Worm (Caenorhabditis elegans) whole organism, L1 larva: ENCODE data around the gene B0334.5.

Experiments used
- C04F5.9 ChIP-seq: sonication (generic microtip); optimal IDR thresholded peaks from 2 replicates; lab custom pipeline; 2016; ENCODE audit warnings: missing genetic modification characterization, missing compliant biosample characterization
- C16A3.4 ChIP-seq: fragments of 150-350 bp; optimal IDR thresholded peaks from 2 replicates; lab custom pipeline; 2014; ENCODE audit warnings: missing biosample characterization, missing genetic modification characterization
- F16B12.6 ChIP-seq: fragments of 150-350 bp; optimal IDR thresholded peaks from 2 replicates; lab custom pipeline; 2014; ENCODE audit warnings: missing biosample characterization, missing genetic modification characterization
- Y116A8C.19 ChIP-seq: sonication (generic microtip); optimal IDR thresholded peaks from 2 replicates; lab custom pipeline; 2016; ENCODE audit warnings: missing compliant biosample characterization, missing genetic modification characterization, borderline replicate concordance
- aha-1 ChIP-seq: fragments of 150-350 bp; optimal IDR thresholded peaks from 2 replicates; lab custom pipeline; 2014; ENCODE audit warnings: missing biosample characterization, missing genetic modification characterization
- alr-1 ChIP-seq: fragments of 200-800 bp; sonication (Bioruptor generic); optimal IDR thresholded peaks from 2 replicates; lab custom pipeline; 2018; ENCODE audit warnings: borderline replicate concordance, mild to moderate bottlenecking, missing genetic modification characterization, missing compliant biosample characterization
- aly-2 ChIP-seq: fragments of 150-350 bp; optimal IDR thresholded peaks from 2 replicates; lab custom pipeline; 2014; ENCODE audit warnings: missing biosample characterization, missing genetic modification characterization
- ceh-63 ChIP-seq: fragments of 200-800 bp; sonication (Bioruptor generic); optimal IDR thresholded peaks from 2 replicates; lab custom pipeline; 2018; ENCODE audit warnings: mild to moderate bottlenecking, missing genetic modification characterization, missing compliant biosample characterization
- ceh-8 ChIP-seq: fragments of 200-800 bp; sonication (Bioruptor generic); optimal IDR thresholded peaks from 2 replicates; lab custom pipeline; 2018; ENCODE audit warnings: mild to moderate bottlenecking, missing genetic modification characterization, moderate library complexity, missing compliant biosample characterization
- ceh-90 ChIP-seq: sonication (generic microtip); optimal IDR thresholded peaks from 2 replicates; lab custom pipeline; 2016; ENCODE audit warnings: missing genetic modification characterization, missing compliant biosample characterization
- ces-1 ChIP-seq: fragments of 150-350 bp; optimal IDR thresholded peaks from 2 replicates; lab custom pipeline; 2014; ENCODE audit warnings: missing biosample characterization, missing genetic modification reagents, missing genetic modification characterization
- efl-3 ChIP-seq: fragments of 200-800 bp; sonication (Bioruptor generic); optimal IDR thresholded peaks from 2 replicates; lab custom pipeline; 2018; ENCODE audit warnings: mild to moderate bottlenecking, missing genetic modification characterization, missing compliant biosample characterization
- egl-13 ChIP-seq: sonication (generic microtip); optimal IDR thresholded peaks from 2 replicates; lab custom pipeline; 2016; ENCODE audit warnings: missing genotype, missing genetic modification reagents, missing genetic modification characterization, missing compliant biosample characterization
- egl-27 ChIP-seq, 2 experiments: fragments of 150-350 bp in 1 of 2; sonication (generic microtip); optimal IDR thresholded peaks; 3 replicates each; lab custom pipeline; 2017 to 2018; ENCODE audit warnings: missing biosample characterization in 2 of 2, missing genetic modification characterization in 2 of 2, missing genetic modification reagents in 2 of 2
- elt-2 ChIP-seq: sonication (generic microtip); optimal IDR thresholded peaks from 2 replicates; lab custom pipeline; 2016; ENCODE audit warnings: missing genetic modification characterization, mild to moderate bottlenecking, inconsistent platforms, missing compliant biosample characterization, missing genetic modification reagents
- ets-5 ChIP-seq: fragments of 200-800 bp; sonication (Bioruptor generic); IDR thresholded peaks from 2 replicates; pipeline ENCODE4 v1.3.6; 2022; ENCODE audit warnings: missing genetic modification characterization, missing compliant biosample characterization
- fkh-4 ChIP-seq: sonication (generic microtip); optimal IDR thresholded peaks from 2 replicates; lab custom pipeline; 2016; ENCODE audit warnings: missing compliant biosample characterization, missing genetic modification characterization, borderline replicate concordance
- fos-1 ChIP-seq: fragments of 150-350 bp; optimal IDR thresholded peaks from 2 replicates; lab custom pipeline; 2014; ENCODE audit warnings: missing biosample characterization, missing genetic modification characterization
- hlh-17 ChIP-seq: fragments of 200-800 bp; sonication (Bioruptor generic); optimal IDR thresholded peaks from 2 replicates; lab custom pipeline; 2018; ENCODE audit warnings: missing genetic modification characterization, mild to moderate bottlenecking, missing compliant biosample characterization, moderate library complexity, borderline replicate concordance
- hlh-4 ChIP-seq: sonication (generic microtip); optimal IDR thresholded peaks from 2 replicates; lab custom pipeline; 2016; ENCODE audit warnings: mild to moderate bottlenecking, missing genetic modification characterization, missing compliant biosample characterization
- irx-1 ChIP-seq: sonication (generic microtip); optimal IDR thresholded peaks from 2 replicates; lab custom pipeline; 2016; ENCODE audit warnings: missing genetic modification characterization, missing compliant biosample characterization
- isw-1 ChIP-seq: fragments of 200-800 bp; sonication (Bioruptor generic); IDR thresholded peaks from 2 replicates; pipeline ENCODE4 v1.3.6; 2022; ENCODE audit warnings: missing genetic modification characterization, missing compliant biosample characterization
- lin-15B ChIP-seq: fragments of 150-350 bp; sonication (generic microtip); optimal IDR thresholded peaks from 3 replicates; lab custom pipeline; 2014; ENCODE audit warnings: missing biosample characterization, missing genetic modification characterization
- lin-35 ChIP-seq, 2 experiments: fragments of 150-350 bp; optimal IDR thresholded peaks; 2 replicates each; lab custom pipeline; 2014; ENCODE audit warnings: missing biosample characterization in 2 of 2, missing genetic modification characterization in 2 of 2, missing genetic modification reagents in 2 of 2
- lin-39 ChIP-seq: fragments of 150-350 bp; optimal IDR thresholded peaks from 2 replicates; lab custom pipeline; 2014; ENCODE audit warnings: missing biosample characterization, missing genetic modification reagents, missing genetic modification characterization
- lir-3 ChIP-seq: sonication (generic microtip); optimal IDR thresholded peaks from 2 replicates; lab custom pipeline; 2016; ENCODE audit warnings: mild to moderate bottlenecking, missing genetic modification characterization, moderate library complexity, missing compliant biosample characterization; ENCODE audit not compliant: poor library complexity
- mab-9 ChIP-seq: fragments of 200-800 bp; sonication (Bioruptor generic); IDR thresholded peaks from 2 replicates; pipeline ENCODE4 v1.3.6; 2022; ENCODE audit warnings: missing genetic modification reagents, missing genetic modification characterization, missing compliant biosample characterization
- mef-2 ChIP-seq: fragments of 150-350 bp; optimal IDR thresholded peaks from 2 replicates; lab custom pipeline; 2014; ENCODE audit warnings: missing biosample characterization, missing genetic modification characterization
- mep-1 ChIP-seq: fragments of 150-350 bp; optimal IDR thresholded peaks from 2 replicates; lab custom pipeline; 2014; ENCODE audit warnings: missing biosample characterization, missing genetic modification characterization
- nhr-11 ChIP-seq: fragments of 150-350 bp; optimal IDR thresholded peaks from 2 replicates; lab custom pipeline; 2014; ENCODE audit warnings: missing biosample characterization, missing genetic modification characterization
- nhr-19 ChIP-seq: fragments of 200-800 bp; sonication (Bioruptor generic); conservative IDR thresholded peaks from 2 replicates; pipeline ENCODE4 v1.3.6; 2022; ENCODE audit warnings: missing genetic modification characterization, missing compliant biosample characterization
- nhr-20 ChIP-seq: sonication (generic microtip); optimal IDR thresholded peaks from 2 replicates; lab custom pipeline; 2016; ENCODE audit warnings: mild to moderate bottlenecking, missing genetic modification characterization, missing compliant biosample characterization
- nhr-71 ChIP-seq: sonication (generic microtip); optimal IDR thresholded peaks from 2 replicates; lab custom pipeline; 2016; ENCODE audit warnings: mild to moderate bottlenecking, missing genetic modification characterization, moderate library complexity, missing compliant biosample characterization
- nhr-76 ChIP-seq: sonication (generic microtip); optimal IDR thresholded peaks from 2 replicates; lab custom pipeline; 2017; ENCODE audit warnings: missing biosample characterization, missing genetic modification characterization
- nhr-77 ChIP-seq: fragments of 150-350 bp; optimal IDR thresholded peaks from 2 replicates; lab custom pipeline; 2014; ENCODE audit warnings: missing biosample characterization, missing genetic modification characterization
- nhr-84 ChIP-seq: sonication (generic microtip); optimal IDR thresholded peaks from 2 replicates; lab custom pipeline; 2017; ENCODE audit warnings: missing biosample characterization, missing genetic modification characterization
- nhr-85 ChIP-seq: sonication (generic microtip); peaks from one replicate; lab custom pipeline; 2016; ENCODE audit warnings: missing genetic modification characterization, inconsistent platforms, missing compliant biosample characterization
- nhr-90 ChIP-seq: sonication (generic microtip); optimal IDR thresholded peaks from 2 replicates; lab custom pipeline; 2016; ENCODE audit warnings: mild to moderate bottlenecking, missing genetic modification characterization, missing compliant biosample characterization; ENCODE audit not compliant: poor library complexity
- pag-3 ChIP-seq: sonication (generic microtip); optimal IDR thresholded peaks from 2 replicates; lab custom pipeline; 2017; ENCODE audit warnings: missing genetic modification characterization, mild to moderate bottlenecking, missing compliant biosample characterization, antibody characterized with exemption, borderline replicate concordance; ENCODE audit not compliant: insufficient read depth
- pax-3 ChIP-seq: fragments of 200-800 bp; sonication (Bioruptor generic); optimal IDR thresholded peaks from 2 replicates; lab custom pipeline; 2018; ENCODE audit warnings: mild to moderate bottlenecking, missing genetic modification characterization, moderate library complexity, missing compliant biosample characterization
- pqm-1 ChIP-seq: sonication (generic microtip); optimal IDR thresholded peaks from 3 replicates; lab custom pipeline; 2017; ENCODE audit warnings: missing biosample characterization, missing genetic modification characterization
- skn-1 ChIP-seq: fragments of 150-350 bp; optimal IDR thresholded peaks from 2 replicates; lab custom pipeline; 2014; ENCODE audit warnings: missing biosample characterization, missing genetic modification characterization
- snpc-4 ChIP-seq: fragments of 150-350 bp; optimal IDR thresholded peaks from 2 replicates; lab custom pipeline; 2014; ENCODE audit warnings: missing biosample characterization, missing genetic modification characterization
- snu-23 ChIP-seq: sonication (generic microtip); optimal IDR thresholded peaks from 2 replicates; lab custom pipeline; 2016; ENCODE audit warnings: missing genetic modification characterization, missing compliant biosample characterization
- sptf-1 ChIP-seq: fragments of 150-350 bp; optimal IDR thresholded peaks from 2 replicates; lab custom pipeline; 2014; ENCODE audit warnings: missing biosample characterization, missing genetic modification characterization
- sup-37 ChIP-seq: fragments of 200-800 bp; sonication (Bioruptor generic); optimal IDR thresholded peaks from 2 replicates; lab custom pipeline; 2018; ENCODE audit warnings: mild to moderate bottlenecking, missing genetic modification characterization, missing compliant biosample characterization
- swsn-7 ChIP-seq: sonication (generic microtip); optimal IDR thresholded peaks from 2 replicates; lab custom pipeline; 2016; ENCODE audit warnings: missing genetic modification characterization, missing compliant biosample characterization
- tbx-2 ChIP-seq: sonication (generic microtip); optimal IDR thresholded peaks from 2 replicates; lab custom pipeline; 2016; ENCODE audit warnings: missing genetic modification characterization, missing compliant biosample characterization
- tlp-1 ChIP-seq: fragments of 150-350 bp; optimal IDR thresholded peaks from 2 replicates; lab custom pipeline; 2014; ENCODE audit warnings: missing biosample characterization, missing genetic modification characterization
- unc-130 ChIP-seq: fragments of 150-350 bp; optimal IDR thresholded peaks from 2 replicates; lab custom pipeline; 2017; ENCODE audit warnings: missing biosample characterization, missing genetic modification characterization, inconsistent platforms
- vab-15 ChIP-seq: sonication (generic microtip); optimal IDR thresholded peaks from 2 replicates; lab custom pipeline; 2017; ENCODE audit warnings: missing genotype, mild to moderate bottlenecking, missing genetic modification characterization, missing compliant biosample characterization
- xbp-1 ChIP-seq: sonication (generic microtip); optimal IDR thresholded peaks from 2 replicates; lab custom pipeline; 2016; ENCODE audit warnings: missing genetic modification characterization, missing compliant biosample characterization
- zag-1 ChIP-seq: fragments of 150-350 bp; optimal IDR thresholded peaks from 2 replicates; lab custom pipeline; 2014; ENCODE audit warnings: missing biosample characterization, missing genetic modification characterization
- zip-4 ChIP-seq: fragments of 200-800 bp; sonication (Bioruptor generic); optimal IDR thresholded peaks from 2 replicates; lab custom pipeline; 2018; ENCODE audit warnings: mild to moderate bottlenecking, missing genetic modification characterization, moderate library complexity, missing compliant biosample characterization

B0334.5 gene

DNA sequence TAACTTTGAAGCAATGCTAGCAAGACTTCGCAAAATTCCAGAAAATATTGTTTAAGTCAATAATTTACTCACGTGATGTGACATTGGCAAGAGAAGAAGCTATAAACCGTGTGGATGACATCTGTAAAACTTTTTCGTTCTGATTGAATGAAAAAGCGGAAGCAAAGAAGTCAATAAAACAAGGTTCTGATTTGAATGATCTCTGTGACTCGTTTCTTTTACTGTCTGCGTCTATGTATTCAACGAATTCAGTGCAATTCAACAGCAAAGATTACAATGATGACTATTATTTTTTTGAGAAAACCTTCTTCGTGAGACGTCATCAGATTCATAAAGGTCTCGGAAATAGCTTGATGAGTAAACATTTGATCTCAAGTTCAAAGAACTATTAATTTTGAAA lies 4.6 kb upstream of the B0334.5 start, which contains the start of gene hacl-1:
Gene hacl-1 (minus strand): TSS at position 121 of the 400 bp plus-strand sequence.
- TF ChIP-seq isw-1 (GFP tag; lab: Robert Waterston, UW) (no peak), unc-130 (tag; lab: Kevin White, UChicago) (no peak), F16B12.6 (tag; lab: Kevin White, UChicago) (no peak), xbp-1 (tag; lab: Kevin White, UChicago) (peak; percentile 11), nhr-71 (tag; lab: Kevin White, UChicago) (peak; percentile 74), nhr-85 (tag; lab: Kevin White, UChicago) (peak; percentile 87), hlh-4 (tag; lab: Kevin White, UChicago) (no peak), elt-2 (no peak), aha-1 (tag; lab: Kevin White, UChicago) (no peak), nhr-77 (tag; lab: Kevin White, UChicago) (no peak), nhr-84 (no peak), pag-3 (no peak), tbx-2 (no peak), tlp-1 (no peak), zip-4 (GFP tag; lab: Kevin White, UChicago) (no peak), hlh-17 (GFP tag; lab: Kevin White, UChicago) (no peak), lin-39 (tag; lab: Kevin White, UChicago) (no peak), mep-1 (tag; lab: Kevin White, UChicago) (peak; percentile 28), ceh-8 (GFP tag; lab: Kevin White, UChicago) (no peak), ceh-63 (GFP tag; lab: Kevin White, UChicago) (no peak), swsn-7 (tag; lab: Kevin White, UChicago) (no peak), aly-2 (tag; lab: Kevin White, UChicago) (no peak), nhr-19 (GFP tag; lab: Robert Waterston, UW) (peak; percentile 49), zag-1 (tag; lab: Kevin White, UChicago) (no peak), pqm-1 (no peak), egl-27 (tag; optimal IDR thresholded peaks at IDR 0.05; lab: Kevin White, UChicago) (no peak), ceh-90 (tag; lab: Kevin White, UChicago) (no peak), lin-15B (tag; lab: Kevin White, UChicago) (no peak), egl-13 (tag; lab: Kevin White, UChicago) (no peak), alr-1 (tag; lab: Kevin White, UChicago) (no peak), snu-23 (peak; percentile 30), Y116A8C.19 (tag; lab: Kevin White, UChicago) (no peak), ets-5 (no peak), ces-1 (GFP tag; lab: Kevin White, UChicago) (no peak), efl-3 (GFP tag; lab: Kevin White, UChicago) (no peak), fos-1 (tag; lab: Kevin White, UChicago) (no peak), nhr-11 (tag; lab: Kevin White, UChicago) (no peak), pax-3 (tag; lab: Kevin White, UChicago) (no peak), snpc-4 (tag; lab: Kevin White, UChicago) (no peak), C16A3.4 (tag; lab: Kevin White, UChicago) (no peak), sup-37 (GFP tag; lab: Kevin White, UChicago) (no peak), mef-2 (tag; lab: Kevin White, UChicago) (no peak), C04F5.9 (tag; lab: Kevin White, UChicago) (no peak), fkh-4 (no peak), nhr-76 (tag; lab: Kevin White, UChicago) (no peak), vab-15 (no peak), irx-1 (tag; lab: Kevin White, UChicago) (no peak), lir-3 (tag; lab: Kevin White, UChicago) (no peak), nhr-90 (peak; percentile 14), skn-1 (tag; lab: Kevin White, UChicago) (peak; percentile 31), lin-35 (GFP tag; optimal IDR thresholded peaks at IDR 0.05; lab: Kevin White, UChicago) (peak in 1 of 2 experiments; percentile 36), mab-9 (GFP tag; lab: Robert Waterston, UW) (no peak), nhr-20 (tag; lab: Kevin White, UChicago) (peak; percentile 64), sptf-1 (tag; lab: Kevin White, UChicago) (no peak)
